Worm (Caenorhabditis elegans) whole organism, mixed stage, embryonic: Measurements from ENCODE around the gene srd-70.

ENCODE experiments used
- M03D4.4 ChIP-seq: sonication (generic microtip); optimal IDR thresholded peaks from 2 replicates; lab custom pipeline; 2017; ENCODE audit warnings: mild to moderate bottlenecking, missing genetic modification characterization, missing compliant biosample characterization
- ceh-39 ChIP-seq: fragments of 150-350 bp; optimal IDR thresholded peaks from 2 replicates; lab custom pipeline; 2014; ENCODE audit warnings: missing biosample characterization, missing genetic modification characterization
- ceh-83 ChIP-seq: fragments of 200-800 bp; sonication (Bioruptor generic); optimal IDR thresholded peaks from 2 replicates; lab custom pipeline; 2018; ENCODE audit warnings: mild to moderate bottlenecking, missing genetic modification characterization, missing compliant biosample characterization
- ces-1 ChIP-seq: fragments of 150-350 bp; optimal IDR thresholded peaks from 2 replicates; lab custom pipeline; 2014; ENCODE audit warnings: missing biosample characterization, missing genetic modification reagents, missing genetic modification characterization
- cnd-1 ChIP-seq: fragments of 200-800 bp; sonication (Bioruptor generic); optimal IDR thresholded peaks from 2 replicates; lab custom pipeline; 2018; ENCODE audit warnings: mild to moderate bottlenecking, missing genetic modification characterization, missing compliant biosample characterization
- drap-1 ChIP-seq: fragments of 200-800 bp; sonication (Bioruptor generic); optimal IDR thresholded peaks from 3 replicates; lab custom pipeline; 2018; ENCODE audit warnings: mild to moderate bottlenecking, missing genetic modification characterization, missing compliant biosample characterization
- elt-1 ChIP-seq: sonication (generic microtip); optimal IDR thresholded peaks from 2 replicates; lab custom pipeline; 2017; ENCODE audit warnings: missing genetic modification characterization, mild to moderate bottlenecking, missing compliant biosample characterization, antibody characterized with exemption, moderate library complexity, borderline replicate concordance; ENCODE audit not compliant: insufficient read depth
- elt-3 ChIP-seq: fragments of 150-350 bp; optimal IDR thresholded peaks from 2 replicates; lab custom pipeline; 2014; ENCODE audit warnings: missing biosample characterization, missing genetic modification characterization
- flh-1 ChIP-seq: fragments of 200-800 bp; sonication (Bioruptor generic); optimal IDR thresholded peaks from 2 replicates; lab custom pipeline; 2018; ENCODE audit warnings: mild to moderate bottlenecking, missing genetic modification characterization, moderate library complexity, missing compliant biosample characterization
- ham-2 ChIP-seq: fragments of 200-800 bp; sonication (Bioruptor generic); optimal IDR thresholded peaks from 2 replicates; lab custom pipeline; 2018; ENCODE audit warnings: mild to moderate bottlenecking, missing genetic modification characterization, missing compliant biosample characterization
- hlh-1 ChIP-seq: fragments of 150-350 bp; optimal IDR thresholded peaks from 2 replicates; lab custom pipeline; 2014; ENCODE audit warnings: missing biosample characterization, missing genetic modification reagents, missing genetic modification characterization
- lin-13 ChIP-seq: fragments of 150-350 bp; optimal IDR thresholded peaks from 2 replicates; lab custom pipeline; 2014; ENCODE audit warnings: missing biosample characterization, missing genetic modification characterization
- lin-32 ChIP-seq: fragments of 200-800 bp; sonication (Bioruptor generic); optimal IDR thresholded peaks from 2 replicates; lab custom pipeline; 2018; ENCODE audit warnings: mild to moderate bottlenecking, missing genetic modification characterization, missing compliant biosample characterization
- lsy-2 ChIP-seq: fragments of 150-350 bp; optimal IDR thresholded peaks from 2 replicates; lab custom pipeline; 2014; ENCODE audit warnings: missing biosample characterization, missing genetic modification characterization
- mep-1 ChIP-seq: fragments of 150-350 bp; optimal IDR thresholded peaks from 2 replicates; lab custom pipeline; 2017; ENCODE audit warnings: missing biosample characterization, missing genetic modification reagents, missing genetic modification characterization, inconsistent platforms
- mls-2 ChIP-seq: sonication (generic microtip); optimal IDR thresholded peaks from 2 replicates; lab custom pipeline; 2016; ENCODE audit warnings: mild to moderate bottlenecking, missing genetic modification characterization, moderate library complexity, missing compliant biosample characterization
- nhr-12 ChIP-seq: fragments of 150-350 bp; optimal IDR thresholded peaks from 2 replicates; lab custom pipeline; 2014; ENCODE audit warnings: missing biosample characterization, missing genetic modification characterization
- nhr-237 ChIP-seq: fragments of 150-350 bp; optimal IDR thresholded peaks from 2 replicates; lab custom pipeline; 2014; ENCODE audit warnings: missing biosample characterization, missing genetic modification characterization
- nhr-28 ChIP-seq: fragments of 150-350 bp; optimal IDR thresholded peaks from 2 replicates; lab custom pipeline; 2014; ENCODE audit warnings: missing biosample characterization, missing genetic modification characterization
- nhr-76 ChIP-seq: sonication (generic microtip); optimal IDR thresholded peaks from 2 replicates; lab custom pipeline; 2017; ENCODE audit warnings: missing biosample characterization, missing genetic modification characterization
- pha-4 ChIP-seq: fragments of 150-350 bp; optimal IDR thresholded peaks from 2 replicates; lab custom pipeline; 2018; ENCODE audit warnings: missing biosample characterization, missing genetic modification reagents, missing genetic modification characterization
- sem-2 ChIP-seq: fragments of 200-800 bp; sonication (Bioruptor generic); optimal IDR thresholded peaks from 2 replicates; lab custom pipeline; 2018; ENCODE audit warnings: mild to moderate bottlenecking, missing genetic modification characterization, missing compliant biosample characterization
- snpc-4 ChIP-seq: fragments of 150-350 bp; optimal IDR thresholded peaks from 2 replicates; lab custom pipeline; 2014; ENCODE audit warnings: missing biosample characterization, missing genetic modification characterization
- sptf-1 ChIP-seq: sonication (generic microtip); optimal IDR thresholded peaks from 2 replicates; lab custom pipeline; 2017; ENCODE audit warnings: mild to moderate bottlenecking, missing genetic modification characterization, moderate library complexity, missing compliant biosample characterization
- tbx-8 ChIP-seq: fragments of 200-800 bp; sonication (Bioruptor generic); optimal IDR thresholded peaks from 2 replicates; lab custom pipeline; 2018; ENCODE audit warnings: mild to moderate bottlenecking, missing genetic modification characterization, moderate library complexity, missing compliant biosample characterization
- unc-120 ChIP-seq: sonication (generic microtip); optimal IDR thresholded peaks from 2 replicates; lab custom pipeline; 2017; ENCODE audit warnings: missing genetic modification characterization, missing compliant biosample characterization; ENCODE audit not compliant: poor library complexity, severe bottlenecking
- unc-62 ChIP-seq: fragments of 150-350 bp; optimal IDR thresholded peaks from 2 replicates; lab custom pipeline; 2014; ENCODE audit warnings: missing biosample characterization, missing genetic modification reagents, missing genetic modification characterization
- ztf-11 ChIP-seq: fragments of 150-350 bp; optimal IDR thresholded peaks from 2 replicates; lab custom pipeline; 2014; ENCODE audit warnings: missing biosample characterization, missing genetic modification characterization

srd-70 gene

DNA sequence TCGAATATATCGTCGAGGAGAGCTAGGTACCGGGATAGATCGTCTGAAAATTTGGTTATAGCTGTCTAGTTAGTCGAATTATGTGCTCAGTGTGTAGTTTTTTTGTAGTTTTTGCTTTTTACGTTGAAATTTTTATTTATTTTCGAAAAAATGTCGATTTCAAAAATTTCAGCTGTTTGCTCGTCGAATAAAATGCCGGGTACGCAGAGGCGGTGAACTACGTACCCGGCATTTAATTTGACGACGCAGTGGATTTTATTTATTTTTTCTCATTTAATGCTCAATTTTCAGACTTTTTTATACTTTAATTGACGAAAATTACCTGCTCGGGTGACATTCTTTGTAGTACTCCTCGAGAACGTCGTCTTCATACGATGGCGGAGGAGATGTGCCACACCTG, 23.1 kb downstream of the srd-70 start:
- TF ChIP-seq lin-13 (tag; lab: Kevin White, UChicago): no peak
- TF ChIP-seq unc-62 (GFP tag; lab: Kevin White, UChicago): no peak

DNA sequence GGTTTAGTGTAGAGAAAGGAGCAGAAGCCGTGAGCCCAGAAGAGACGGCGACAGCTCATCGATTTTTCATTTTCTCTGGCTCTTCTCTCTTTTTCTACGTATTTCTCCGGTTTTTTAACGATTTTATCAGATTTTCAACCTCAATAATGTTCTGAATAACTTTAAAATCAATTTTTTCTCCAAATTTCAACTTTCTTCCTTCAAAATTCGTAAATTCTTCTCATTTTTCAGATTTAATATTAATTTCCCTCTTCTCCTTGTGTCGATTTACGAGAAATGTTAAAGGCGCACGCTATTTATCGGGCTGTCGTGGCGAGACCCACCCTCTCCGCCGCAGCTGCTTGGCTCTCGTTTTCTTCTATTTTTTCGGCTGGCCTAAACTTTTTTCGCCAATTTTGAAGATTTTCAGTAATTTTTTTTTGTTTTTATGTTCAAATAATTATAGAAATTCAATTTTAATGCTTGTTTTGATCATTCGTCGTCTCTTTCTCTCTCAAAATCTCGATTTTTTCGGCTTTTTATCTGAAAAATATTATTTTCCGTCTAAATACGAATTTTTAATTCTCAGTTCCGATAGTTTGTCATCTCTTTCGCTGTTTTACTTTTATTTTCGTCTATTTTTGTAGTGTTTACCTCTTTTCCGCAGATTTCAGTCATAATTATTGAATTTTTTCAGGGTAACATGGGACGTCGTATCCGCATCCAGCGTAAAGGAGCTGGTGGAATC, 25.3 kb downstream of the srd-70 start, which contains the start of the genes calf-1 and rpl-2:
calf-1 (minus strand) TSS at position 77 of the 727 bp plus-strand sequence.
rpl-2 (plus strand) TSS at position 677 of the 727 bp plus-strand sequence.
- TF ChIP-seq ceh-83 (GFP tag; lab: Kevin White, UChicago): no peak
- peak; percentile 70 for TF ChIP-seq hlh-1 (tag; lab: Kevin White, UChicago)
- TF ChIP-seq sptf-1 (tag; lab: Kevin White, UChicago): peak; percentile 16
- peak; percentile 91 for TF ChIP-seq ces-1 (GFP tag; lab: Kevin White, UChicago)
- no peak for TF ChIP-seq cnd-1 (tag; lab: Kevin White, UChicago)
- TF ChIP-seq lsy-2: peak; percentile 71
- peak; percentile 31 for TF ChIP-seq nhr-237 (tag; lab: Kevin White, UChicago)
- peak; percentile 82 for TF ChIP-seq mep-1
- peak; percentile 5 for TF ChIP-seq ham-2 (GFP tag; lab: Kevin White, UChicago)
- peak; percentile 58 for TF ChIP-seq lin-13 (tag; lab: Kevin White, UChicago)
- no peak for TF ChIP-seq unc-62 (GFP tag; lab: Kevin White, UChicago)
- TF ChIP-seq drap-1: peak; percentile 19
- TF ChIP-seq ztf-11: no peak
- no peak for TF ChIP-seq mls-2
- TF ChIP-seq, all 35 proteins: peak for 9

DNA sequence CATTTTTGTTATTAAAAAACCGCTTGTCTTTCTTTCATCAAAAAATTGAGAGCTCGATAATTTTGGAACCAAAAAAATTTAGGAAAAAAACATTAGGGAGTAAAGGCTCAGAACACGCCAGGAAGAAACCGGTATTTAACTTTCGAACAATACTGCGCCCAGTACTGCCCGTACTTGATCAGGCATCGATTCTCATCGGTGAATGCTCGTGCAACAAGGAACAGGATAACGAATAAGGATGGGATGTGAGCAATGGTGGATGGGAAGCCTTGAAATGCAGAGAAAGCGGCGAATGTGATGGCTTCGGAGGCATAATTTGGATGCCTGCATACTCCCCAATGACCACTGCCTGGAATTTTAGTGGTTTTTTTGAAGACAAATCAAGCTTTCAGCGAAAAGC, 26.9 kb downstream of the srd-70 start:
- TF ChIP-seq nhr-76 (tag; lab: Kevin White, UChicago): no peak
- no peak for TF ChIP-seq flh-1 (GFP tag; lab: Kevin White, UChicago)
- TF ChIP-seq mep-1: no peak
- no peak for TF ChIP-seq drap-1
- TF ChIP-seq ham-2 (GFP tag; lab: Kevin White, UChicago): no peak
- TF ChIP-seq unc-62 (GFP tag; lab: Kevin White, UChicago): no peak
- no peak for TF ChIP-seq sem-2
- TF ChIP-seq snpc-4 (tag; lab: Kevin White, UChicago): no peak
- TF ChIP-seq elt-3 (tag; lab: Kevin White, UChicago): no peak
- no peak for TF ChIP-seq tbx-8 (GFP tag; lab: Kevin White, UChicago)
- TF ChIP-seq ceh-39 (tag; lab: Kevin White, UChicago): no peak
- TF ChIP-seq M03D4.4 (tag; lab: Kevin White, UChicago): no peak
- no peak for TF ChIP-seq ztf-11
- TF ChIP-seq pha-4 (tag; lab: Kevin White, UChicago): no peak
- TF ChIP-seq nhr-12 (tag; lab: Kevin White, UChicago): no peak

DNA sequence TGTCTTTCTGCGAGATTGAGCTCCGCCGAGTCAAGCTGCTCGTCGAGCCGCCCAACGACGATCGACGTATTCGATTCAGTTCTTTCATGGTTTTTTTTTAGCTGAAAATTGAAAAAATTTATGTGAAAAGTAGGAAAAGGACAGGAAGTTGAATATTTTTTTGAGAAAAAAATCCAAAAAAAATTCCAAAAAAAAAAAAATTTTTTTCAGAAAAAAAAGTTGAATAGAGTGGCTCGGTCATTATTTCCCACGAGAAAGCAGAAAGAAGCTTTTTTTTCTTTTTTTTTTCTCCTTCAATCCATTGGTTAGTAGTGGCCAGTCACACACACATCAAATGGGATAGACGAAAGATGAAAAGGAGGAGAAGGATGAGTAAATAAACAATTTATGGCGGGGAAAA, 31.4 kb downstream of the srd-70 start, which contains the start of gene dhcr-7:
dhcr-7 (minus strand) TSS at position 101 of the 400 bp plus-strand sequence.
- TF ChIP-seq ces-1 (GFP tag; lab: Kevin White, UChicago): no peak
- TF ChIP-seq nhr-76 (tag; lab: Kevin White, UChicago): no peak
- no peak for TF ChIP-seq elt-1 (tag; lab: Kevin White, UChicago)
- no peak for TF ChIP-seq nhr-28 (tag; lab: Kevin White, UChicago)
- no peak for TF ChIP-seq drap-1
- TF ChIP-seq tbx-8 (GFP tag; lab: Kevin White, UChicago): no peak
- no peak for TF ChIP-seq unc-62 (GFP tag; lab: Kevin White, UChicago)
- no peak for TF ChIP-seq pha-4 (tag; lab: Kevin White, UChicago)
- TF ChIP-seq cnd-1 (tag; lab: Kevin White, UChicago): no peak
- TF ChIP-seq nhr-237 (tag; lab: Kevin White, UChicago): no peak
- TF ChIP-seq lin-32 (GFP tag; lab: Kevin White, UChicago): no peak

DNA sequence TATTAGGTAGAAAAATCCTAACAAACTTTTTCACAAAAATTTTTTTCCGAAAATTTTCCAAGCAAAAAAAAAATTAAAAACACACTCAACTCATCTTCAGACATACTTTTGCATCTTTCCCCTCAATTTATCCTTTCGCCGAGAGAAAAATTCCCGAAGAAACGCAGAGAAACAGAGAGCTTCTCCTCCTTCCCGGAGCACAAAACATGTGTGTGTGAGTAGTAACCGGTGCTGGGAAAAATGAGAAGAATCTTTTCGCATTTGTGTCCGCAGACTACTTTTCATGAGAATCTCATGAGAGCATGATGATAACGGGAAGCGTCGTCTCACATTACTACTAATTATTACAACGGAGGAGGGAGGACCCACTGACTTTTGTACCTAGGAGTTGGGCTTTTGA, 32.6 kb downstream of the srd-70 start:
- TF ChIP-seq unc-120 (tag; lab: Kevin White, UChicago) (peak; percentile 7), sem-2 (no peak), ces-1 (GFP tag; lab: Kevin White, UChicago) (peak; percentile 34), lin-32 (GFP tag; lab: Kevin White, UChicago) (no peak), hlh-1 (tag; lab: Kevin White, UChicago) (peak; percentile 7)
